Fruit fly (Drosophila melanogaster): ENCODE data around the gene Uck.

DNA sequence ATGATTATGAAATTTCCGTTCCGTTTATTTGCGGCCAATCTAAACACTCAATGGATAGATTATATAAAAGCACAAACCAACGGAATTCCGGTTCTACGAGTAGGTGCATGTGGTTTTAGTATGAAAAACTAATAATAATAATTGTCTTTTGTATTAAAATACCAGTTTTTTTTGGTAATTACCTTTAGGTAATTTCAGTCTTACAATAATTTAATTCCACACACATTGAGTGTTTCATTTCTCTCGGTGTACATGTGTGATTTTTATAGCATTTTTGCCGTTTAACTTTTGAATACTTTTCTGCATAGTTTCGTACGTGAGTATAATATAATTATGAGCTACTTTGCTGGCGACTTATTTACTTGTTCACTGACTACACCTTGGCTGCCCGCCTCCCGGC lies 13.1 kb downstream of the Uck start:
- TF ChIP-seq psq (optimal IDR thresholded peaks at IDR 0.05) (no peak), insv (optimal IDR thresholded peaks at IDR 0.05) (no peak), Sin3A (optimal IDR thresholded peaks at IDR 0.05) (no peak), h (optimal IDR thresholded peaks at IDR 0.05) (no peak), ttk (optimal IDR thresholded peaks at IDR 0.05) (no peak)

All from Kc167 (cell line).